Fruit fly (Drosophila melanogaster) whole organism, adult: ENCODE measurements around the gene CG31789.

Experiments used
- CG14711 ChIP-seq: fragments of 200-800 bp; sonication (Bioruptor generic); optimal IDR thresholded peaks from 2 replicates; lab custom pipeline; 2018; ENCODE audit warnings: missing biosample characterization, mild to moderate bottlenecking, missing genetic modification characterization, moderate library complexity
- CG7045 ChIP-seq: fragments of 200-800 bp; sonication (Bioruptor generic); optimal IDR thresholded peaks from 2 replicates; lab custom pipeline; 2017; ENCODE audit warnings: missing biosample characterization, mild to moderate bottlenecking, missing genetic modification characterization
- Crg-1 ChIP-seq: fragments of 200-800 bp; sonication (Bioruptor generic); optimal IDR thresholded peaks from 2 replicates; lab custom pipeline; 2016; ENCODE audit warnings: missing biosample characterization, missing genetic modification characterization
- bab1 ChIP-seq: fragments of 200-800 bp; sonication (Bioruptor generic); optimal IDR thresholded peaks from 3 replicates; lab custom pipeline; 2019; ENCODE audit warnings: missing biosample characterization, mild to moderate bottlenecking, missing genetic modification characterization, moderate library complexity
- kay ChIP-seq: fragments of 200-800 bp; sonication (Bioruptor generic); peaks from one replicate; lab custom pipeline; 2016; ENCODE audit warnings: missing biosample characterization, missing genetic modification characterization, borderline replicate concordance
- ovo ChIP-seq: fragments of 200-800 bp; sonication (Bioruptor generic); optimal IDR thresholded peaks from 2 replicates; lab custom pipeline; 2016; ENCODE audit warnings: missing biosample characterization, missing genetic modification characterization

- TF ChIP-seq Crg-1 (GFP tag; lab: Kevin White, UChicago) (no peak), CG14711 (no peak), CG7045 (GFP tag; lab: Kevin White, UChicago) (no peak), bab1 (GFP tag; lab: Kevin White, UChicago) (no peak), kay (peak; percentile 40), ovo (GFP tag; lab: Kevin White, UChicago) (no peak)
These were observed 41.7 kb upstream of the CG31789 start for dm6 chr2L:18563991-18564390.
